Worm (Caenorhabditis elegans) whole organism, young adult: Measurements from ENCODE around the gene irld-36.
"Not testable (repeated sequence)": the region's sequence is repeated elsewhere in the genome, so short reads cannot be mapped to it uniquely, and the experiment has no call there.

ENCODE experiments used
- B0019.2 ChIP-seq: fragments of 200-800 bp; sonication (Bioruptor generic); conservative IDR thresholded peaks from 2 replicates; pipeline ENCODE4 v1.3.6; 2022; ENCODE audit warnings: missing genetic modification reagents, missing genetic modification characterization, missing compliant biosample characterization
- D2030.7 ChIP-seq: fragments of 200-800 bp; sonication (Bioruptor generic); IDR thresholded peaks from 2 replicates; pipeline ENCODE4 v1.3.6; 2022; ENCODE audit warnings: missing genetic modification reagents, missing genetic modification characterization, missing compliant biosample characterization
- F33H1.4 ChIP-seq: fragments of 200-800 bp; sonication (Bioruptor generic); IDR thresholded peaks from 2 replicates; pipeline ENCODE4 v1.3.6; 2022; ENCODE audit warnings: missing genetic modification reagents, missing genetic modification characterization, missing compliant biosample characterization
- Y95B8A.8 ChIP-seq: fragments of 200-800 bp; sonication (Bioruptor generic); IDR thresholded peaks from 2 replicates; pipeline ENCODE4 v1.3.6; 2022; ENCODE audit warnings: missing genetic modification reagents, missing genetic modification characterization, missing compliant biosample characterization
- aptf-2 ChIP-seq: fragments of 200-800 bp; sonication (Bioruptor generic); conservative IDR thresholded peaks from 2 replicates; pipeline ENCODE4 v1.3.6; 2022; ENCODE audit warnings: missing genetic modification reagents, missing genetic modification characterization, missing compliant biosample characterization
- attf-3 ChIP-seq: fragments of 200-800 bp; sonication (Bioruptor generic); conservative IDR thresholded peaks from 2 replicates; pipeline ENCODE4 v1.3.6; 2022; ENCODE audit warnings: missing genetic modification reagents, missing genetic modification characterization, missing compliant biosample characterization
- ceh-27 ChIP-seq: fragments of 200-800 bp; sonication (Bioruptor generic); optimal IDR thresholded peaks from 2 replicates; lab custom pipeline; 2018; ENCODE audit warnings: mild to moderate bottlenecking, missing genetic modification characterization, moderate library complexity, missing compliant biosample characterization
- ceh-91 ChIP-seq: fragments of 200-800 bp; sonication (Bioruptor generic); IDR thresholded peaks from 2 replicates; pipeline ENCODE4 v1.3.6; 2022; ENCODE audit warnings: missing genetic modification reagents, missing genetic modification characterization, missing compliant biosample characterization
- chd-7 ChIP-seq: sonication (generic microtip); optimal IDR thresholded peaks from 2 replicates; lab custom pipeline; 2016; ENCODE audit warnings: mild to moderate bottlenecking, missing genetic modification characterization, moderate library complexity, missing compliant biosample characterization
- dox-1 ChIP-seq: fragments of 200-800 bp; sonication (Bioruptor generic); IDR thresholded peaks from 2 replicates; pipeline ENCODE4 v1.3.6; 2022; ENCODE audit warnings: missing genetic modification reagents, missing genetic modification characterization, missing compliant biosample characterization
- egl-18 ChIP-seq: fragments of 200-800 bp; sonication (Bioruptor generic); IDR thresholded peaks from 2 replicates; pipeline ENCODE4 v1.3.6; 2022; ENCODE audit warnings: missing genetic modification reagents, missing genetic modification characterization, missing compliant biosample characterization
- hmg-1.2 ChIP-seq: fragments of 200-800 bp; sonication (Bioruptor generic); IDR thresholded peaks from 2 replicates; pipeline ENCODE4 v1.3.6; 2022; ENCODE audit warnings: missing genetic modification reagents, missing genetic modification characterization, missing compliant biosample characterization
- let-607 ChIP-seq, 2 experiments: fragments of 200-800 bp in 1 of 2; sonication (Bioruptor generic) in 1 of 2; sonication (generic microtip) in 1 of 2; optimal IDR thresholded peaks; 2 replicates each; lab custom pipeline; 2016 to 2018; ENCODE audit warnings: mild to moderate bottlenecking in 2 of 2, missing compliant biosample characterization in 2 of 2, missing genetic modification characterization in 2 of 2, moderate library complexity in 2 of 2, missing genotype in 1 of 2
- lin-26 ChIP-seq: fragments of 200-800 bp; sonication (Bioruptor generic); IDR thresholded peaks from 2 replicates; pipeline ENCODE4 v1.3.6; 2022; ENCODE audit warnings: missing genetic modification reagents, missing genetic modification characterization, missing compliant biosample characterization
- lir-1 ChIP-seq: fragments of 200-800 bp; sonication (Bioruptor generic); conservative IDR thresholded peaks from 2 replicates; pipeline ENCODE4 v1.3.6; 2022; ENCODE audit warnings: missing genetic modification reagents, missing genetic modification characterization, missing compliant biosample characterization
- lsl-1 ChIP-seq: fragments of 200-800 bp; sonication (Bioruptor generic); optimal IDR thresholded peaks from 2 replicates; lab custom pipeline; 2018; ENCODE audit warnings: mild to moderate bottlenecking, missing genetic modification characterization, moderate library complexity, missing compliant biosample characterization
- lsy-27 ChIP-seq: sonication (generic microtip); optimal IDR thresholded peaks from 2 replicates; lab custom pipeline; 2017; ENCODE audit warnings: missing genetic modification characterization, mild to moderate bottlenecking, missing compliant biosample characterization, antibody characterized with exemption, missing genotype, borderline replicate concordance; ENCODE audit not compliant: insufficient read depth
- madf-6 ChIP-seq: fragments of 200-800 bp; sonication (Bioruptor generic); IDR thresholded peaks from 2 replicates; pipeline ENCODE4 v1.3.6; 2022; ENCODE audit warnings: missing genetic modification reagents, missing genetic modification characterization, missing compliant biosample characterization
- madf-8 ChIP-seq: fragments of 200-800 bp; sonication (Bioruptor generic); conservative IDR thresholded peaks from 2 replicates; pipeline ENCODE4 v1.3.6; 2022; ENCODE audit warnings: missing genetic modification reagents, missing genetic modification characterization, missing compliant biosample characterization
- mcd-1 ChIP-seq: fragments of 200-800 bp; sonication (Bioruptor generic); IDR thresholded peaks from 2 replicates; pipeline ENCODE4 v1.3.6; 2022; ENCODE audit warnings: missing genetic modification reagents, missing genetic modification characterization, missing compliant biosample characterization
- nhr-80 ChIP-seq: sonication (generic microtip); optimal IDR thresholded peaks from 2 replicates; lab custom pipeline; 2016; ENCODE audit warnings: missing genetic modification characterization, missing compliant biosample characterization
- nhr-90 ChIP-seq: sonication (generic microtip); optimal IDR thresholded peaks from 2 replicates; lab custom pipeline; 2016; ENCODE audit warnings: missing genotype, mild to moderate bottlenecking, missing genetic modification characterization, missing compliant biosample characterization
- rcor-1 ChIP-seq: fragments of 200-800 bp; sonication (Bioruptor generic); IDR thresholded peaks from 2 replicates; pipeline ENCODE4 v1.3.6; 2022; ENCODE audit warnings: missing genetic modification reagents, missing genetic modification characterization, missing compliant biosample characterization
- snpc-1.3 ChIP-seq: sonication (generic microtip); optimal IDR thresholded peaks from 2 replicates; lab custom pipeline; 2017; ENCODE audit warnings: missing genetic modification characterization, mild to moderate bottlenecking, missing compliant biosample characterization, antibody characterized with exemption, moderate library complexity, missing genotype, missing genetic modification reagents; ENCODE audit not compliant: insufficient read depth
- tlf-1 ChIP-seq: fragments of 200-800 bp; sonication (Bioruptor generic); optimal IDR thresholded peaks from 2 replicates; lab custom pipeline; 2018; ENCODE audit warnings: mild to moderate bottlenecking, missing genetic modification characterization, missing compliant biosample characterization
- zim-3 ChIP-seq: sonication (generic microtip); optimal IDR thresholded peaks from 2 replicates; lab custom pipeline; 2017; ENCODE audit warnings: mild to moderate bottlenecking, missing genetic modification characterization, moderate library complexity, missing compliant biosample characterization
- ztf-25 ChIP-seq: fragments of 200-800 bp; sonication (Bioruptor generic); IDR thresholded peaks from 2 replicates; pipeline ENCODE4 v1.3.6; 2022; ENCODE audit warnings: missing genetic modification reagents, missing genetic modification characterization, missing compliant biosample characterization

Gene irld-36

DNA sequence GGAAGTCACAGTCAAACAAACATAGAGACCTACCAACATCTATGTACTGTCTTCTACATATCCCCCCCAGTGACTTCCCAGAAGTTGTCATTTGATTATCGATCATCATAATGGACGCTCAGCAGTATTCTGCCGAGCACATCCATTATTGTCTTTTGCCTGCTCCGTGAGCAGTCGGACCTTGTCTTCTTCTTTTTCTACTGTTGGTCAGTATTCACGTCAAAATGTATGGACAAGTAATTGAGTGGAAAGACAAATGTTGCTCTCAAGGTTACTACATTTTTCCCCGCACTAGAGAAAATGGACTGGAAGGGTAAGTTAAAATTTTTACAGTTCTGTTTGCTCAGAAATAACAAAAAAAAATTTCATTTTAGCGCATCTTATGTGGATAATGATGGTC is 24.3 kb upstream of the irld-36 start, which contains the start of gene btb-12:
Gene btb-12 (plus strand): TSS at position 301 of the 400 bp plus-strand sequence.
- TF ChIP-seq ceh-27 (GFP tag; lab: Kevin White, UChicago) (no peak), lin-26 (GFP tag; lab: Robert Waterston, UW) (no peak), Y95B8A.8 (GFP tag; lab: Robert Waterston, UW) (no peak)

DNA sequence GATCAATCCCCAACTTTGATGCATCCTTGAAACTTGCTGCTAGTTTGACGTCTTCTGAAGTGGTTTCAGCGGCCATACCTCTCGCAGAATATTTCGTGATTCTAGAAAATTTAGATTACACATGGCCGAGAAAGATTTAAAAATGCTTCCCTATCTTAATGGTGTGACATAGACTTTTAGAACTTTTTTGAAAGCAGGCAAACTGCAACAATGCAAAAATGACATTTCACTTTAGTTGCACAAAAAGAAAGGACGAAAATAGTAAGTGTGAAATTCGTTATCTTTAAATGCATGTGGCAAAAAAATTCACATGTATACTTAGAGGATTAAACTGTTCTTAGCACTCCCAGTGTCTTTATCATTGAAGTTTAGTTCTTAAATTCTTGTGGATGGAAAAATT is 22.0 kb upstream of the irld-36 start, which contains the start of gene ZC204.12:
Gene ZC204.12 (minus strand): TSS at position 101 of the 400 bp plus-strand sequence.
- TF ChIP-seq tlf-1 (GFP tag; lab: Kevin White, UChicago) = no peak
- TF ChIP-seq ztf-25 (GFP tag; lab: Robert Waterston, UW) = no peak
- no peak for TF ChIP-seq B0019.2 (GFP tag; lab: Robert Waterston, UW)
- TF ChIP-seq egl-18 (GFP tag; lab: Robert Waterston, UW) = no peak
- no peak for TF ChIP-seq nhr-90 (tag; lab: Kevin White, UChicago)
- TF ChIP-seq lsy-27 (tag; lab: Kevin White, UChicago) = no peak
- no peak for TF ChIP-seq snpc-1.3
- TF ChIP-seq lir-1 (GFP tag; lab: Robert Waterston, UW) = no peak
- no peak for TF ChIP-seq lsl-1 (GFP tag; lab: Kevin White, UChicago)
- TF ChIP-seq, all 124 proteins: peak for 0

- peak; percentile 75 for TF ChIP-seq nhr-80 (tag; lab: Kevin White, UChicago)
- TF ChIP-seq dox-1 (GFP tag; lab: Robert Waterston, UW) = peak; percentile 67; the same call in 1 of the 2 replicates
Observed at ce11 chrII:1659729-1660128, 19.5 kb upstream of the irld-36 start.

DNA sequence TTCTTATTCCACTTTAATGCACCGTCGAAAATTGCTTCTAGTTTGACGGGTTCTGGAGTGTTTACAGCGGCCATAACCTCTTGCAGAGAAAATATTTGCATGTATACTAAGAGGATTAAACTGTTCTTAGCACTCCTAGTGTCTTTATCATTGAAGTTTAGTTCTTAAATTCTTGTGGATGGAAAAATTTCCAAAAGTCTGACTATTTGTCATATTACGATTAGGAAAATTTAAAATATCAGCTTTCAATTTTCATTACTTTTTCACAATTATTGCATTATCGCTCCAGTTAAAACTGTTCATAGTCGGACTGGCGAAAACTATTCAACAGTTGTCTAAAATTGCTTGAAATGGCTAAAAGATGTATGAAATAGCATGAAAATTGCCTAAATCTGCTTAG is 18.3 kb upstream of the irld-36 start, which contains the start of gene ZC204.13:
Gene ZC204.13 (minus strand): TSS at position 101 of the 400 bp plus-strand sequence.
- TF ChIP-seq chd-7 (tag; lab: Kevin White, UChicago); F33H1.4 (GFP tag; lab: Robert Waterston, UW); zim-3 (tag; lab: Kevin White, UChicago): not testable (repeated sequence)

- TF ChIP-seq rcor-1 (GFP tag; lab: Robert Waterston, UW) (peak; percentile 63; the same call in 1 of the 2 replicates), dox-1 (GFP tag; lab: Robert Waterston, UW) (peak; percentile 85), Y95B8A.8 (GFP tag; lab: Robert Waterston, UW) (0 out of 2 replicates have a peak, but pooled peaks have one; percentile 53), madf-8 (GFP tag; lab: Robert Waterston, UW) (peak; percentile 53), aptf-2 (GFP tag; lab: Robert Waterston, UW) (0 out of 2 replicates have a peak, but pooled peaks have one; percentile 58), let-607 (tag; optimal IDR thresholded peaks at IDR 0.05; lab: Kevin White, UChicago) (peak in 1 of 2 experiments; percentile 28), lsl-1 (GFP tag; lab: Kevin White, UChicago) (peak; percentile 22), mcd-1 (peak; percentile 80), madf-6 (GFP tag; lab: Robert Waterston, UW) (peak; percentile 56), attf-3 (GFP tag; lab: Robert Waterston, UW) (peak; percentile 44; the same call in 1 of the 2 replicates), ceh-91 (peak; percentile 62), F33H1.4 (GFP tag; lab: Robert Waterston, UW) (peak; percentile 30; the same call in 1 of the 2 replicates), hmg-1.2 (GFP tag; lab: Robert Waterston, UW) (peak; percentile 91), D2030.7 (GFP tag; lab: Robert Waterston, UW) (peak; percentile 63)
Observed at ce11 chrII:1661300-1661838, 17.8 kb upstream of the irld-36 start.
